Worm (Caenorhabditis elegans) whole organism, L4 larva: Measurements from ENCODE around the gene W01A11.7.

Experiments
- F26F4.8 ChIP-seq: fragments of 200-800 bp; sonication (Bioruptor generic); conservative IDR thresholded peaks from 2 replicates; pipeline ENCODE4 v1.3.6; 2022; ENCODE audit warnings: missing genetic modification characterization, missing compliant biosample characterization
- T20F7.1 ChIP-seq: fragments of 200-800 bp; sonication (Bioruptor generic); optimal IDR thresholded peaks from 2 replicates; lab custom pipeline; 2018; ENCODE audit warnings: mild to moderate bottlenecking, missing genetic modification characterization, missing compliant biosample characterization
- Y75B8A.6 ChIP-seq: fragments of 200-800 bp; sonication (Bioruptor generic); IDR thresholded peaks from 2 replicates; pipeline ENCODE4 v1.3.6; 2022; ENCODE audit warnings: missing genetic modification reagents, missing genetic modification characterization, missing compliant biosample characterization
- aha-1 ChIP-seq: fragments of 150-350 bp; peaks from one replicate; lab custom pipeline; 2014; ENCODE audit warnings: missing biosample characterization, missing genetic modification characterization
- attf-4 ChIP-seq: sonication (generic microtip); optimal IDR thresholded peaks from 3 replicates; lab custom pipeline; 2017; ENCODE audit warnings: missing biosample characterization, missing genetic modification characterization
- ceh-20 ChIP-seq: fragments of 200-800 bp; sonication (Bioruptor generic); IDR thresholded peaks from 2 replicates; pipeline ENCODE4 v1.3.6; 2022; ENCODE audit warnings: missing genetic modification reagents, missing genetic modification characterization, missing compliant biosample characterization
- ces-1 ChIP-seq: fragments of 150-350 bp; sonication (generic microtip); optimal IDR thresholded peaks from 4 replicates; lab custom pipeline; 2014; ENCODE audit warnings: missing biosample characterization, missing genetic modification reagents, missing genetic modification characterization
- cey-2 ChIP-seq: sonication (generic microtip); optimal IDR thresholded peaks from 3 replicates; lab custom pipeline; 2017; ENCODE audit warnings: missing genetic modification characterization, mild to moderate bottlenecking, missing compliant biosample characterization, antibody characterized with exemption, borderline replicate concordance; ENCODE audit not compliant: insufficient read depth
- daf-16 ChIP-seq, 3 experiments: sonication (generic microtip); optimal IDR thresholded peaks; 2 replicates each; lab custom pipeline; 2016 to 2017; ENCODE audit warnings: missing genetic modification characterization in 3 of 3, missing genetic modification reagents in 3 of 3, mild to moderate bottlenecking in 2 of 3, missing compliant biosample characterization in 2 of 3, missing biosample characterization in 1 of 3, moderate library complexity in 1 of 3
- daf-19 ChIP-seq: fragments of 200-800 bp; sonication (Bioruptor generic); conservative IDR thresholded peaks from 2 replicates; pipeline ENCODE4 v1.3.6; 2022; ENCODE audit warnings: missing genetic modification characterization, missing compliant biosample characterization
- dmd-6 ChIP-seq: fragments of 200-800 bp; sonication (Bioruptor generic); IDR thresholded peaks from 2 replicates; pipeline ENCODE4 v1.3.6; 2022; ENCODE audit warnings: missing genetic modification reagents, missing genetic modification characterization, missing compliant biosample characterization
- dmd-8 ChIP-seq: fragments of 200-800 bp; sonication (Bioruptor generic); IDR thresholded peaks from 2 replicates; pipeline ENCODE4 v1.3.6; 2022; ENCODE audit warnings: missing genetic modification characterization, missing compliant biosample characterization
- dpl-1 ChIP-seq: fragments of 150-350 bp; optimal IDR thresholded peaks from 2 replicates; lab custom pipeline; 2014; ENCODE audit warnings: missing biosample characterization, missing genetic modification reagents, missing genetic modification characterization
- dve-1 ChIP-seq: sonication (generic microtip); optimal IDR thresholded peaks from 2 replicates; lab custom pipeline; 2017; ENCODE audit warnings: antibody characterized with exemption, mild to moderate bottlenecking, missing genetic modification characterization, missing compliant biosample characterization; ENCODE audit not compliant: insufficient read depth
- egl-43 ChIP-seq: fragments of 200-800 bp; sonication (Bioruptor generic); IDR thresholded peaks from 2 replicates; pipeline ENCODE4 v1.3.6; 2022; ENCODE audit warnings: missing genetic modification reagents, missing genetic modification characterization, missing compliant biosample characterization
- hif-1 ChIP-seq, 2 experiments: sonication (generic microtip); optimal IDR thresholded peaks; 2 replicates each; lab custom pipeline; 2016 to 2017; ENCODE audit warnings: missing compliant biosample characterization in 2 of 2, missing genetic modification characterization in 2 of 2, missing genetic modification reagents in 2 of 2, missing genotype in 2 of 2, mild to moderate bottlenecking in 1 of 2
- hlh-11 ChIP-seq: fragments of 200-800 bp; sonication (Bioruptor generic); optimal IDR thresholded peaks from 2 replicates; lab custom pipeline; 2018; ENCODE audit warnings: mild to moderate bottlenecking, missing genetic modification characterization, missing compliant biosample characterization
- lin-1 ChIP-seq: fragments of 200-800 bp; sonication (Bioruptor generic); IDR thresholded peaks from 2 replicates; pipeline ENCODE4 v1.3.6; 2022; ENCODE audit warnings: missing genetic modification reagents, missing genetic modification characterization, missing compliant biosample characterization
- lsy-2 ChIP-seq, 2 experiments: fragments of 150-350 bp in 1 of 2; sonication (generic microtip) in 1 of 2; optimal IDR thresholded peaks; 2 replicates each; lab custom pipeline; 2014 to 2017; ENCODE audit warnings: missing biosample characterization in 2 of 2, missing genetic modification characterization in 2 of 2
- mxl-2 ChIP-seq: fragments of 200-800 bp; sonication (Bioruptor generic); conservative IDR thresholded peaks from 2 replicates; pipeline ENCODE4 v1.3.6; 2022; ENCODE audit warnings: missing genetic modification reagents, missing genetic modification characterization, missing compliant biosample characterization
- mxl-3 ChIP-seq: fragments of 200-800 bp; sonication (Bioruptor generic); optimal IDR thresholded peaks from 2 replicates; lab custom pipeline; 2018; ENCODE audit warnings: mild to moderate bottlenecking, missing genetic modification characterization, missing compliant biosample characterization
- nhr-111 ChIP-seq: fragments of 200-800 bp; sonication (Bioruptor generic); optimal IDR thresholded peaks from 2 replicates; lab custom pipeline; 2018; ENCODE audit warnings: mild to moderate bottlenecking, missing genetic modification characterization, missing compliant biosample characterization
- nhr-237 ChIP-seq: sonication (generic microtip); optimal IDR thresholded peaks from 2 replicates; lab custom pipeline; 2017; ENCODE audit warnings: missing biosample characterization, missing genetic modification characterization
- nhr-28 ChIP-seq: fragments of 150-350 bp; optimal IDR thresholded peaks from 2 replicates; lab custom pipeline; 2014; ENCODE audit warnings: missing biosample characterization, missing genetic modification characterization
- nhr-41 ChIP-seq: fragments of 200-800 bp; sonication (Bioruptor generic); IDR thresholded peaks from 2 replicates; pipeline ENCODE4 v1.3.6; 2022; ENCODE audit warnings: missing genetic modification reagents, missing genetic modification characterization, missing compliant biosample characterization
- nhr-42 ChIP-seq: fragments of 200-800 bp; sonication (Bioruptor generic); IDR thresholded peaks from 2 replicates; pipeline ENCODE4 v1.3.6; 2022; ENCODE audit warnings: missing genetic modification characterization, missing compliant biosample characterization
- pha-4 ChIP-seq, 2 experiments: fragments of 150-350 bp in 1 of 2; fragments of 200-800 bp in 1 of 2; sonication (Bioruptor generic) in 1 of 2; IDR thresholded peaks in 1 of 2; optimal IDR thresholded peaks in 1 of 2; 2 replicates each; pipeline versions ENCODE4 v1.3.6 to Lab custom; 2014 to 2022; ENCODE audit warnings: missing genetic modification characterization in 2 of 2, missing genetic modification reagents in 2 of 2, missing biosample characterization in 1 of 2, missing compliant biosample characterization in 1 of 2
- php-3 ChIP-seq: fragments of 200-800 bp; sonication (Bioruptor generic); IDR thresholded peaks from 2 replicates; pipeline ENCODE4 v1.3.6; 2022; ENCODE audit warnings: missing genetic modification reagents, missing genetic modification characterization, missing compliant biosample characterization
- pqm-1 ChIP-seq: sonication (generic microtip); optimal IDR thresholded peaks from 2 replicates; lab custom pipeline; 2017; ENCODE audit warnings: missing biosample characterization, missing genetic modification characterization
- set-16 ChIP-seq: fragments of 200-800 bp; sonication (Bioruptor generic); IDR thresholded peaks from 2 replicates; pipeline ENCODE4 v1.3.6; 2022; ENCODE audit warnings: missing genetic modification reagents, missing genetic modification characterization, missing compliant biosample characterization
- snpc-4 ChIP-seq: fragments of 150-350 bp; optimal IDR thresholded peaks from 2 replicates; lab custom pipeline; 2014; ENCODE audit warnings: missing biosample characterization, missing genetic modification characterization
- tra-1 ChIP-seq: fragments of 200-800 bp; sonication (Bioruptor generic); IDR thresholded peaks from 2 replicates; pipeline ENCODE4 v1.3.6; 2022; ENCODE audit warnings: missing genetic modification reagents, missing genetic modification characterization, missing compliant biosample characterization
- unc-62 ChIP-seq, 3 experiments: fragments of 150-350 bp in 1 of 3; sonication (generic microtip); optimal IDR thresholded peaks in 2 of 3; peaks in 1 of 3; 1 replicate in 1 of 3; 2 replicates in 2 of 3; lab custom pipeline; 2014 to 2017; ENCODE audit warnings: missing biosample characterization in 3 of 3, missing genetic modification characterization in 3 of 3, missing genetic modification reagents in 3 of 3, missing genotype in 1 of 3

The W01A11.7 gene

DNA sequence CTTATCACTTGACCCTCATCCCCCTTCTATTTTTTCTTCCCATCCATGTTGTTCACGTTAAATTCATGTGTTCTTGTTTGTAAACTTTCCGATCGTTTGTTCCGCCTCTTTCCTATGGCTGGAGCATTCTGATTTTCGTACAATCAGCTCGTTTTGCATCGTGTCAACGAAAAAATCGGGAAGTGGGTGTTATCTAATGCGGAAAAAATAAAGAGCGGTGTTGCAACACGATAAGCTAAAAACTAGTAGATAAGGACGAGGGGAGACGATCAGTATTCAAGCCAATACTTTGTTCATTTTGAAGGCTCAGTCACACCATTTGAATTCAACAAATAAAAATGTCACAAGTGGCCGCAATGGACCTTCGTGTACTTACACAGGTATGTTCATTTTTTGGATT is 19.6 kb upstream of the W01A11.7 start, which contains the start of gene acs-1 (continued):
- TF ChIP-seq tra-1 (GFP tag; lab: Robert Waterston, UW) (peak; percentile 54; the same call in 1 of the 2 replicates), nhr-111 (GFP tag; lab: Kevin White, UChicago) (no peak), daf-16 (GFP tag; optimal IDR thresholded peaks at IDR 0.05; lab: Kevin White, UChicago) (no peak), daf-16 (tag; optimal IDR thresholded peaks at IDR 0.05; lab: Kevin White, UChicago) (peak; percentile 69), T20F7.1 (GFP tag; lab: Kevin White, UChicago) (no peak), ces-1 (GFP tag; lab: Kevin White, UChicago) (no peak), daf-19 (GFP tag; lab: Robert Waterston, UW) (no peak)

DNA sequence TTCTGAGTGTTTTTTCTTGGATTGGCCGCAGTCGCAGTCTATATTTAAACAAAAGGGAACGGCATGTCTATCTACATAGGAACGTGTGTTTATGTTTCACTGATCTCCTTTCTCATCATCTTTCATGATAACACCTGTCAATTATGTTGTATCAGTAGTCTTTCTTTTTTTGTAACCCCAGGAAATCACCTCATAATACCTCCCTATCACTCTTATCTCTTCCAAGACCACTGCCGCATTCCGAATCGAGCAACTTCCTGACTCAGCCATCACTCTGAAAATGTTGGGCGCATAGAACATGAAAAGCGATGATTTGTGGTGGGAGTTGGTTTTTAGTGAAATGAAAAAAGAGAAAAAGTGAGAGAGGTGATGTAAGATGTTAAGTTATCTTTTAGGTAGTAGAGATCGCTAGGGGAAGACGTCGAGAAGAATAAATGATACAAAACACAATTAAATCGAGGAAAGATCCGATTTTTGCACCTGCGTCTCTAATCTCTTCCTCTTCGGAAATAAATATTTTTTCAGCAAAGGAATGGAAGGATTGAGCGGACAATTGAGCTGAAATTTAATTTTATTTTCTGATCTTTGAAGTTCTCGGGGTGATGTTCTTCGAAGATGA is 17.8 kb upstream of the W01A11.7 start:
- TF ChIP-seq php-3 (GFP tag; lab: Robert Waterston, UW) (peak; percentile 67; the same call in 1 of the 2 replicates), nhr-41 (GFP tag; lab: Robert Waterston, UW) (peak; percentile 41; the same call in 1 of the 2 replicates), mxl-3 (GFP tag; lab: Kevin White, UChicago) (peak; percentile 50), lin-1 (GFP tag; lab: Robert Waterston, UW) (peak; percentile 56; the same call in 1 of the 2 replicates), pqm-1 (tag; lab: Kevin White, UChicago) (peak; percentile 46), unc-62 (GFP tag; optimal IDR thresholded peaks at IDR 0.05 in 1 of 2; lab: Kevin White, UChicago) (peak in 1 of 2 experiments; percentile 87), unc-62 (tag; optimal IDR thresholded peaks at IDR 0.05; lab: Kevin White, UChicago) (no peak), dve-1 (tag; lab: Kevin White, UChicago) (peak; percentile 62), hlh-11 (tag; lab: Kevin White, UChicago) (peak; percentile 88), dmd-8 (0 out of 2 replicates have a peak, but pooled peaks have one; percentile 19), dpl-1 (no peak), F26F4.8 (GFP tag; lab: Robert Waterston, UW) (no peak), ceh-20 (GFP tag; lab: Robert Waterston, UW) (0 out of 2 replicates have a peak, but pooled peaks have one; percentile 15), tra-1 (GFP tag; lab: Robert Waterston, UW) (peak; percentile 83), pha-4 (GFP tag; IDR thresholded peaks at IDR 0.05; lab: Robert Waterston, UW) (no peak), pha-4 (tag; optimal IDR thresholded peaks at IDR 0.05; lab: Kevin White, UChicago) (no peak), daf-16 (GFP tag; optimal IDR thresholded peaks at IDR 0.05; lab: Kevin White, UChicago) (no peak), daf-16 (tag; optimal IDR thresholded peaks at IDR 0.05; lab: Kevin White, UChicago) (peak; percentile 65), egl-43 (GFP tag; lab: Robert Waterston, UW) (no peak), nhr-28 (tag; lab: Kevin White, UChicago) (peak; percentile 56), cey-2 (tag; lab: Kevin White, UChicago) (no peak), Y75B8A.6 (GFP tag; lab: Robert Waterston, UW) (no peak), mxl-2 (GFP tag; lab: Robert Waterston, UW) (no peak), dmd-6 (peak; percentile 97), attf-4 (tag; lab: Kevin White, UChicago) (no peak)

DNA sequence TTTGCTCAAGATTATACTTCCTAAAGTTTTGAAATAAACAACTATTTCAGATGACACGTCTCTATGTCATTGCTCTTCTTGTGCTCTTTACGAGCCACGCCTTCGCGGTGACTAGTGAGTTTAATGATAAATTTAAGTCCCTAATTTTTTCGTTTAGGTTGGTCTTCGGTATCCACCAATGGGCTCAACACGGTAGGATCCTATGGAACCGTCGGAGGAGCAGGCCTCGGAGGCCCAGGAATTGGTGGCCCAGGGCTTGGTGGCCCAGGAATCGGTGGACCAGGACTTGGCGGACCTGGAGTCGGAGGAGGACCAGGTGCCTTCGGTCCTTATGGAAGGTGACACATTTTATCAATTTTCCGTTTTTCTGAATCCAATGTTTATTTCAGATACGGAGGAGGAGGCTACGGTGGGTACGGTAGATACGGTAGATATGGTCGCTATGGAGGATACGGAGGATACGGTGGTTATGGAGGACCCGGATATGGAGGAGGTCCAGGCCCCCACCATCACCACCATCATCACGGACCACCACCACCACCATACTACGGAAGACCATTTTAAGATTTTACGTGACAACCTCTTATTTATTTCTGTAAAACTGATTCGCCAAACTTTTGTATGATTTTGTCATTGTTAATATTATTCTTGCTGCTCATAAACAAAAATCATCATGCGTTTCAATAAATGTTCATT is 15.3 kb upstream of the W01A11.7 start, which contains the start of the genes F46E10.2 and F46E10.18:
Gene F46E10.2, plus strand, starts transcription at position 51 of the 696 bp plus-strand sequence.
Gene F46E10.18, plus strand, starts transcription at position 646 of the 696 bp plus-strand sequence.
- TF ChIP-seq unc-62 (GFP tag; optimal IDR thresholded peaks at IDR 0.05 in 1 of 2; lab: Kevin White, UChicago), result peak in 1 of 2 experiments; percentile 89
- TF ChIP-seq unc-62 (tag; optimal IDR thresholded peaks at IDR 0.05; lab: Kevin White, UChicago), result no peak
- TF ChIP-seq aha-1 (tag; lab: Kevin White, UChicago), result peak; percentile 5
- TF ChIP-seq egl-43 (GFP tag; lab: Robert Waterston, UW), result peak; percentile 70
- TF ChIP-seq set-16 (GFP tag; lab: Robert Waterston, UW), result peak; percentile 83
- TF ChIP-seq snpc-4, result no peak

DNA sequence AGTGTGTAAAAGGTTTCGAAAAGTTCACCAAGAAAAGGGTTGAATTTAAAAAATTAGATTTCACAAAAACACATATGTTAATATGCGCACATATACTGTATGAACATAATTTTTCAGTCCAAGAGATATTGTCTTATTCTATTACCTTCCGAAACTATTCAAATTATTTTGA is 12.9 kb upstream of the W01A11.7 start, which contains the start of gene F46E10.3:
Gene F46E10.3, plus strand, starts transcription at position 73 of the 172 bp plus-strand sequence.
- TF ChIP-seq dmd-8 (no peak), dve-1 (tag; lab: Kevin White, UChicago) (no peak), nhr-237 (tag; lab: Kevin White, UChicago) (no peak), lsy-2 (tag; optimal IDR thresholded peaks at IDR 0.05; lab: Kevin White, UChicago) (no peak), lin-1 (GFP tag; lab: Robert Waterston, UW) (no peak), nhr-42 (GFP tag; lab: Robert Waterston, UW) (no peak), pha-4 (GFP tag; IDR thresholded peaks at IDR 0.05; lab: Robert Waterston, UW) (no peak), pha-4 (tag; optimal IDR thresholded peaks at IDR 0.05; lab: Kevin White, UChicago) (no peak), snpc-4 (no peak), hif-1 (tag; optimal IDR thresholded peaks at IDR 0.05; lab: Kevin White, UChicago) (no peak)
